Worm (Caenorhabditis elegans): ENCODE data around the gene F28C6.5.

F28C6.5 gene

ce11 chrII:8599214-8599613, at the start of gene F28C6.5:
TSS of gene F28C6.5 (plus strand) at chrII:8599514.
- TF ChIP-seq jun-1 (tag; optimal IDR thresholded peaks at IDR 0.05) (no peak), ztf-11 (tag; optimal IDR thresholded peaks at IDR 0.05) (no peak), pqm-1 (tag; optimal IDR thresholded peaks at IDR 0.05) (no peak), ama-1 (optimal IDR thresholded peaks at IDR 0.05) (no peak), ZK546.5 (tag; optimal IDR thresholded peaks at IDR 0.05) (no peak), ceh-16 (tag; optimal IDR thresholded peaks at IDR 0.05) (no peak), R02D3.7 (tag; optimal IDR thresholded peaks at IDR 0.05) (no peak), elt-3 (tag; optimal IDR thresholded peaks at IDR 0.05) (no peak), unc-62 (GFP tag; optimal IDR thresholded peaks at IDR 0.05) (no peak), ceh-9 (tag; optimal IDR thresholded peaks at IDR 0.05) (no peak), nfya-1 (tag; optimal IDR thresholded peaks at IDR 0.05; ENCODE audit: insufficient read depth) (no peak), eor-1 (tag; optimal IDR thresholded peaks at IDR 0.05) (no peak), nhr-12 (tag; optimal IDR thresholded peaks at IDR 0.05) (no peak), nhr-28 (tag; optimal IDR thresholded peaks at IDR 0.05) (no peak), elt-1 (tag; optimal IDR thresholded peaks at IDR 0.05) (no peak), nhr-23 (tag; optimal IDR thresholded peaks at IDR 0.05) (no peak), ceh-82 (tag; optimal IDR thresholded peaks at IDR 0.05) (no peak), mml-1 (tag; optimal IDR thresholded peaks at IDR 0.05) (no peak), nhr-43 (tag; optimal IDR thresholded peaks at IDR 0.05; ENCODE audit: poor library complexity, severe bottlenecking) (no peak)

- TF ChIP-seq ceh-28 (tag; optimal IDR thresholded peaks at IDR 0.05), result no peak
- peak; percentile 47 for TF ChIP-seq fkh-10 (GFP tag; optimal IDR thresholded peaks at IDR 0.05)
- no peak for TF ChIP-seq unc-62 (GFP tag; optimal IDR thresholded peaks at IDR 0.05)
Observed at ce11 chrII:8551100-8551499, 48.2 kb upstream of the F28C6.5 start.

ce11 chrII:8554568-8554967, 44.7 kb upstream of the F28C6.5 start:
- TF ChIP-seq unc-39 (tag; optimal IDR thresholded peaks at IDR 0.05) (no peak), nhr-28 (tag; optimal IDR thresholded peaks at IDR 0.05) (no peak), nhr-25 (tag; optimal IDR thresholded peaks at IDR 0.05) (no peak), snpc-4 (tag; optimal IDR thresholded peaks at IDR 0.05) (no peak), mdl-1 (tag; optimal IDR thresholded peaks at IDR 0.05) (no peak), nhr-43 (tag; optimal IDR thresholded peaks at IDR 0.05; ENCODE audit: poor library complexity, severe bottlenecking) (no peak), lin-15B (tag; optimal IDR thresholded peaks at IDR 0.05) (no peak), ZK546.5 (tag; optimal IDR thresholded peaks at IDR 0.05) (no peak), zag-1 (tag; optimal IDR thresholded peaks at IDR 0.05) (no peak), elt-2 (tag; optimal IDR thresholded peaks at IDR 0.05) (no peak), ceh-16 (tag; optimal IDR thresholded peaks at IDR 0.05) (no peak), ztf-11 (tag; optimal IDR thresholded peaks at IDR 0.05) (no peak), fkh-10 (GFP tag; optimal IDR thresholded peaks at IDR 0.05) (no peak)

- no peak for TF ChIP-seq unc-39 (tag; optimal IDR thresholded peaks at IDR 0.05)
- no peak for TF ChIP-seq tbx-2 (tag; optimal IDR thresholded peaks at IDR 0.05)
- TF ChIP-seq ceh-82 (tag; optimal IDR thresholded peaks at IDR 0.05), result no peak
- no peak for TF ChIP-seq jun-1 (tag; optimal IDR thresholded peaks at IDR 0.05)
- TF ChIP-seq nhr-12 (tag; optimal IDR thresholded peaks at IDR 0.05), result no peak
- TF ChIP-seq mdl-1 (tag; optimal IDR thresholded peaks at IDR 0.05), result no peak
- no peak for TF ChIP-seq R02D3.7 (tag; optimal IDR thresholded peaks at IDR 0.05)
- TF ChIP-seq nhr-11 (tag; optimal IDR thresholded peaks at IDR 0.05), result no peak
- no peak for TF ChIP-seq egl-5 (tag; optimal IDR thresholded peaks at IDR 0.05)
- TF ChIP-seq ama-1 (optimal IDR thresholded peaks at IDR 0.05), result no peak
- TF ChIP-seq nhr-77 (tag; optimal IDR thresholded peaks at IDR 0.05), result no peak
- no peak for TF ChIP-seq lin-39 (tag; optimal IDR thresholded peaks at IDR 0.05)
- no peak for TF ChIP-seq nhr-28 (tag; optimal IDR thresholded peaks at IDR 0.05)
- no peak for TF ChIP-seq nhr-67 (tag; optimal IDR thresholded peaks at IDR 0.05)
- TF ChIP-seq nhr-25 (tag; optimal IDR thresholded peaks at IDR 0.05), result no peak
- TF ChIP-seq aly-2 (tag; optimal IDR thresholded peaks at IDR 0.05), result no peak
- no peak for TF ChIP-seq elt-3 (tag; optimal IDR thresholded peaks at IDR 0.05)
Observed at ce11 chrII:8556166-8556565, 43.1 kb upstream of the F28C6.5 start, which contains the start of gene glb-27. TSS of gene glb-27 (minus strand) at chrII:8556266.

DNA sequence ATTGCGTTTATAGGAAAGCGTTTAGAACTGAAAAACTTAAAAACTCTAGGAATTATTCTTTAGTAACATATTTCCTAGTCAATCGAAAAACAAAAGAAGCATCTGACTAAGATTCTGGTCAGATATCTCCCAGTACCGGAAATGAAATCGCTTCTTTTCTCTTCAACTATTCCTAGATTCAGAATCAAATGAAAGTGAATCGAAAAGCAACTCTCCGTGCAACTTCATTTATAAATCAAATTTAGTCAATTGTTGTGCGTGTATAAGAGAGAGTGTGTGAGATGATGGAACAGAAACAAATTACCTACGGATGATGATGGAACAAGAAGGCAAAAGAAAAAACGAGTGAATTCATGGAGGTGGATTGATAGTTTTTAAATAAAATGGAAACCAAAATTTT, 40.1 kb upstream of the F28C6.5 start:
- TF ChIP-seq R02D3.7 (tag; optimal IDR thresholded peaks at IDR 0.05), result no peak
- TF ChIP-seq lin-39 (tag; optimal IDR thresholded peaks at IDR 0.05), result no peak
- TF ChIP-seq ceh-28 (tag; optimal IDR thresholded peaks at IDR 0.05), result peak; percentile 31
- TF ChIP-seq nhr-11 (tag; optimal IDR thresholded peaks at IDR 0.05), result peak; percentile 32
- TF ChIP-seq nhr-23 (tag; optimal IDR thresholded peaks at IDR 0.05), result peak; percentile 29
- TF ChIP-seq jun-1 (tag; optimal IDR thresholded peaks at IDR 0.05), result peak; percentile 17
- TF ChIP-seq nfya-1 (tag; optimal IDR thresholded peaks at IDR 0.05; ENCODE audit: insufficient read depth), result peak; percentile 1
- TF ChIP-seq fkh-10 (GFP tag; optimal IDR thresholded peaks at IDR 0.05), result peak; percentile 98
- no peak for TF ChIP-seq mdl-1 (tag; optimal IDR thresholded peaks at IDR 0.05)
- no peak for TF ChIP-seq tbx-2 (tag; optimal IDR thresholded peaks at IDR 0.05)
- TF ChIP-seq ZK546.5 (tag; optimal IDR thresholded peaks at IDR 0.05), result no peak

Data from whole organism, L3 larva.